Fruit fly (Drosophila melanogaster): ENCODE data around the gene CG9356.

Gene CG9356

dm6 chr3R:9434543-9435407 is 30.7 kb upstream of the CG9356 start (continued):
- TF ChIP-seq ac (GFP tag; optimal IDR thresholded peaks at IDR 0.05) = no peak
- peak; percentile 88 for TF ChIP-seq Vsx1 (GFP tag; optimal IDR thresholded peaks at IDR 0.05)
- peak; percentile 8 for TF ChIP-seq da (GFP tag; optimal IDR thresholded peaks at IDR 0.05)
- TF ChIP-seq Sry-δ (GFP tag; optimal IDR thresholded peaks at IDR 0.05) = peak; percentile 47
- peak; percentile 81 for TF ChIP-seq D19A (tag; optimal IDR thresholded peaks at IDR 0.05)
- TF ChIP-seq mam (GFP tag; optimal IDR thresholded peaks at IDR 0.05) = peak; percentile 83
- peak; percentile 88 for TF ChIP-seq nmo (GFP tag; optimal IDR thresholded peaks at IDR 0.05)
- peak; percentile 84 for TF ChIP-seq NfI (GFP tag; optimal IDR thresholded peaks at IDR 0.05)
- no peak for TF ChIP-seq h (optimal IDR thresholded peaks at IDR 0.05)
- TF ChIP-seq HLH54F (GFP tag; optimal IDR thresholded peaks at IDR 0.05) = peak; percentile 59
- peak; percentile 90 for TF ChIP-seq E2f1 (GFP tag; IDR thresholded peaks at IDR 0.05)
- no peak for TF ChIP-seq mld (GFP tag; IDR thresholded peaks at IDR 0.05; ENCODE audit: partially characterized antibody)
- TF ChIP-seq chinmo (GFP tag; IDR thresholded peaks at IDR 0.05; ENCODE audit: partially characterized antibody) = peak; percentile 24; the same call in 2 of the 4 replicates
- peak; percentile 44 for TF ChIP-seq CG31388 (GFP tag; optimal IDR thresholded peaks at IDR 0.05)
- TF ChIP-seq CG1647 (GFP tag; optimal IDR thresholded peaks at IDR 0.05) = peak; percentile 79
- peak; percentile 93 for TF ChIP-seq Sox102F (GFP tag; optimal IDR thresholded peaks at IDR 0.05)
- TF ChIP-seq Nf-YB (GFP tag; optimal IDR thresholded peaks at IDR 0.05) = peak; percentile 64
- peak; percentile 88 for TF ChIP-seq CG2712 (tag; optimal IDR thresholded peaks at IDR 0.05)
- no peak for TF ChIP-seq Neu2 (GFP tag; optimal IDR thresholded peaks at IDR 0.05; ENCODE audit: borderline replicate concordance)
- TF ChIP-seq CkIIα-i1 (GFP tag; IDR thresholded peaks at IDR 0.05) = peak; percentile 72
- peak; percentile 68 for TF ChIP-seq Poxn (GFP tag; IDR thresholded peaks at IDR 0.05)
- TF ChIP-seq CG17912 (GFP tag; optimal IDR thresholded peaks at IDR 0.05) = peak; percentile 9
- no peak for TF ChIP-seq CG14860 (GFP tag; IDR thresholded peaks at IDR 0.05; ENCODE audit: partially characterized antibody)
- TF ChIP-seq E2f2 (GFP tag; IDR thresholded peaks at IDR 0.05) = peak; percentile 74
- TF ChIP-seq tll (GFP tag; optimal IDR thresholded peaks at IDR 0.05) = no peak
- TF ChIP-seq Xbp1 (GFP tag; optimal IDR thresholded peaks at IDR 0.05) = peak; percentile 88
- peak; percentile 90 for TF ChIP-seq CG14441 (GFP tag; IDR thresholded peaks at IDR 0.05)
- peak; percentile 89 for TF ChIP-seq lab (GFP tag; optimal IDR thresholded peaks at IDR 0.05)
- peak; percentile 97 for TF ChIP-seq sens (GFP tag)
- peak; percentile 67 for TF ChIP-seq CG8944 (GFP tag; optimal IDR thresholded peaks at IDR 0.05)
- TF ChIP-seq CG7786 (GFP tag; optimal IDR thresholded peaks at IDR 0.05) = peak; percentile 68
- TF ChIP-seq dysf (GFP tag; IDR thresholded peaks at IDR 0.05) = peak; percentile 92
- no peak for TF ChIP-seq B-H2 (GFP tag; optimal IDR thresholded peaks at IDR 0.05)
- peak; percentile 84 for TF ChIP-seq CG10366 (GFP tag; IDR thresholded peaks at IDR 0.05)
- TF ChIP-seq CG18262 (tag; optimal IDR thresholded peaks at IDR 0.05) = peak; percentile 85
- peak; percentile 94 for TF ChIP-seq Med (GFP tag)
- peak; percentile 86 for TF ChIP-seq ATbp (GFP tag; optimal IDR thresholded peaks at IDR 0.05)
- TF ChIP-seq Usf (GFP tag; optimal IDR thresholded peaks at IDR 0.05) = peak; percentile 49
- TF ChIP-seq CG31224 (GFP tag; IDR thresholded peaks at IDR 0.05) = peak; percentile 74
- peak; percentile 53; the same call in 1 of the 3 replicates for TF ChIP-seq jigr1 (GFP tag; IDR thresholded peaks at IDR 0.05)
- peak; percentile 85 for TF ChIP-seq ap (GFP tag; IDR thresholded peaks at IDR 0.05)
- TF ChIP-seq zen2 (GFP tag; IDR thresholded peaks at IDR 0.05; ENCODE audit: partially characterized antibody) = no peak
- TF ChIP-seq CG32767 (GFP tag; IDR thresholded peaks at IDR 0.05) = peak; percentile 85; the same call in 1 of the 2 replicates
- peak; percentile 39 for TF ChIP-seq CG4282 (GFP tag; optimal IDR thresholded peaks at IDR 0.05)
- TF ChIP-seq CG4707 (GFP tag; optimal IDR thresholded peaks at IDR 0.05) = peak; percentile 66
- peak; percentile 59 for TF ChIP-seq dmrt11E (tag; optimal IDR thresholded peaks at IDR 0.05)
- TF ChIP-seq CG1024 (GFP tag; IDR thresholded peaks at IDR 0.05) = peak; percentile 74
- TF ChIP-seq CG10654 (GFP tag; optimal IDR thresholded peaks at IDR 0.05) = peak; percentile 77
- peak; percentile 51 for TF ChIP-seq psq (GFP tag; optimal IDR thresholded peaks at IDR 0.05)

All from whole organism, embryonic.